Worm (Caenorhabditis elegans): ENCODE measurements around the gene Y51H4A.935.
"Not testable (repeated sequence)": the region's sequence is repeated elsewhere in the genome, so short reads cannot be mapped to it uniquely, and the experiment has no call there.

Y51H4A.935 gene

DNA sequence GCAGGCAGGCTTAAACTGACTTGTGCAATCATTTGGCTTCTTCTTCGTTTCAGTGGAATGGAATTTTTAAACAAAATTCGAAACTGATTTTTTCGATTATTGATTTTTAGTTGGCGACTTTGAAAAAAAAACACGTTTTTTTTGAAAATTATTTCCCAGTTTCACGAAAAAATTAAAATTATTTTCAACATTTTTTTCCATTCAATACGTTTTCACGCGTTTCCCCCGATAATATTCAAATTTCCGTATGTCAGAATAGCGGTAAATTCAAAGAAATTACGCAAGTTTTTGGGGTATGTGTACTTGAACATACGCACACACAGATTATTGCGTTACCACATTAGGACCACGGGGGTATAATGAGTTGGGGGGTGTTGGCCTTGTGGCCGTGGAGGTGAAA lies at the start of gene Y51H4A.935:
Gene Y51H4A.935, minus strand, starts transcription at position 101 of the 400 bp plus-strand sequence.
- TF ChIP-seq ceh-16, dmd-4, lin-39 (tag; optimal IDR thresholded peaks at IDR 0.05): not testable (repeated sequence)

- TF ChIP-seq blmp-1 (tag; optimal IDR thresholded peaks at IDR 0.05; ENCODE audit: insufficient read depth): no peak
- TF ChIP-seq lin-11 (tag; optimal IDR thresholded peaks at IDR 0.05): no peak
- no peak for TF ChIP-seq nhr-6 (tag; optimal IDR thresholded peaks at IDR 0.05)
- no peak for TF ChIP-seq Y55F3AM.14 (GFP tag; optimal IDR thresholded peaks at IDR 0.05)
- TF ChIP-seq zag-1 (tag; optimal IDR thresholded peaks at IDR 0.05): no peak
- no peak for TF ChIP-seq unc-39 (tag; optimal IDR thresholded peaks at IDR 0.05)
- TF ChIP-seq elt-3 (tag; optimal IDR thresholded peaks at IDR 0.05): no peak
- TF ChIP-seq lin-39 (tag; optimal IDR thresholded peaks at IDR 0.05): no peak
- TF ChIP-seq lsy-2 (tag; optimal IDR thresholded peaks at IDR 0.05): no peak
- TF ChIP-seq aly-2 (tag; optimal IDR thresholded peaks at IDR 0.05): no peak
- no peak for TF ChIP-seq sma-9 (GFP tag; optimal IDR thresholded peaks at IDR 0.05)
- no peak for TF ChIP-seq sma-9 (tag; optimal IDR thresholded peaks at IDR 0.05)
- no peak for TF ChIP-seq unc-62 (GFP tag; optimal IDR thresholded peaks at IDR 0.05)
- no peak for TF ChIP-seq ztf-11 (tag; optimal IDR thresholded peaks at IDR 0.05)
- TF ChIP-seq F13H6.1 (tag; optimal IDR thresholded peaks at IDR 0.05): no peak
- TF ChIP-seq egl-27 (tag; optimal IDR thresholded peaks at IDR 0.05): no peak
- no peak for TF ChIP-seq fos-1 (tag; optimal IDR thresholded peaks at IDR 0.05)
- TF ChIP-seq sem-4 (tag; optimal IDR thresholded peaks at IDR 0.05): no peak
- TF ChIP-seq nhr-21 (tag; optimal IDR thresholded peaks at IDR 0.05): no peak
- no peak for TF ChIP-seq dmd-4 (tag; optimal IDR thresholded peaks at IDR 0.05)
Measured at ce11 chrIV:16551457-16551856, 44.4 kb upstream of the Y51H4A.935 start.

- TF ChIP-seq aly-2 (tag; optimal IDR thresholded peaks at IDR 0.05): no peak
Measured at ce11 chrIV:16542649-16543048, 35.6 kb upstream of the Y51H4A.935 start, which contains the start of gene uroc-1. Gene uroc-1, minus strand, starts transcription at chrIV:16542749.

DNA sequence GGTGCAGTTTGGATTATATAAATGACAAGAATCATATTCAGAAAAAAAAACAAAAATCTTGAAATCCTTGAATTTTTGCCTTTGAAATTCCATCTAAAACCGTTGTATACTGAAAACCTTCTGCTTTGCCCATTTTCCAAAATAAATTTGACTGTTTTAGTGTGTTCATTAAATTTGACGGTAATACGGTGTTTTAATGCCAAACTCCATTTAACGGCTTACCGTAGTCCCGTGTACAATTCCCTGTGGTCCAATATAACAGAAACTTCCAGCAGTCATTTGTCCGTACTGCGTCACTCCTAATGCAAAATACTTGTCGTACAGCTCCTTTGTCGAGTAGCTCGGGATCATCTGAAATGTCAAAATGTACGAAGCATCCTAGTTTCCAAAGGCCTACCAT lies 33.5 kb upstream of the Y51H4A.935 start:
- TF ChIP-seq alr-1 (tag; optimal IDR thresholded peaks at IDR 0.05): no peak
- no peak for TF ChIP-seq ztf-11 (tag; optimal IDR thresholded peaks at IDR 0.05)
- TF ChIP-seq nhr-11 (tag; optimal IDR thresholded peaks at IDR 0.05): no peak
- no peak for TF ChIP-seq elt-1 (tag; optimal IDR thresholded peaks at IDR 0.05)
- TF ChIP-seq mbf-1 (tag; optimal IDR thresholded peaks at IDR 0.05): no peak
- no peak for TF ChIP-seq F13H6.1 (tag; optimal IDR thresholded peaks at IDR 0.05)
- TF ChIP-seq lin-39 (tag; optimal IDR thresholded peaks at IDR 0.05): no peak
- TF ChIP-seq ceh-16 (tag; optimal IDR thresholded peaks at IDR 0.05): no peak
- TF ChIP-seq nhr-23 (tag; optimal IDR thresholded peaks at IDR 0.05): no peak
- TF ChIP-seq aly-2 (tag; optimal IDR thresholded peaks at IDR 0.05): no peak
- no peak for TF ChIP-seq crh-2 (tag; optimal IDR thresholded peaks at IDR 0.05)
- TF ChIP-seq nhr-237 (tag; optimal IDR thresholded peaks at IDR 0.05): no peak
- TF ChIP-seq nhr-10 (tag; optimal IDR thresholded peaks at IDR 0.05): no peak
- no peak for TF ChIP-seq R02D3.7 (tag; optimal IDR thresholded peaks at IDR 0.05)
- TF ChIP-seq zag-1 (tag; optimal IDR thresholded peaks at IDR 0.05): no peak
- no peak for TF ChIP-seq blmp-1 (tag; optimal IDR thresholded peaks at IDR 0.05; ENCODE audit: insufficient read depth)
- no peak for TF ChIP-seq sma-3 (GFP tag; optimal IDR thresholded peaks at IDR 0.05)
- no peak for TF ChIP-seq unc-55 (GFP tag; optimal IDR thresholded peaks at IDR 0.05)
- no peak for TF ChIP-seq fos-1 (tag; optimal IDR thresholded peaks at IDR 0.05)

- TF ChIP-seq nhr-11 (tag; optimal IDR thresholded peaks at IDR 0.05) (no peak), mdl-1 (tag; optimal IDR thresholded peaks at IDR 0.05) (no peak), unc-39 (tag; optimal IDR thresholded peaks at IDR 0.05) (no peak), ama-1 (optimal IDR thresholded peaks at IDR 0.05) (no peak), lin-13 (GFP tag; optimal IDR thresholded peaks at IDR 0.05) (no peak), nhr-10 (tag; optimal IDR thresholded peaks at IDR 0.05) (no peak), nhr-21 (tag; optimal IDR thresholded peaks at IDR 0.05) (no peak), ztf-4 (tag; optimal IDR thresholded peaks at IDR 0.05) (no peak), mbf-1 (tag; optimal IDR thresholded peaks at IDR 0.05) (no peak), nhr-129 (tag; optimal IDR thresholded peaks at IDR 0.05) (no peak), ZK546.5 (tag; optimal IDR thresholded peaks at IDR 0.05) (no peak), crh-2 (tag; optimal IDR thresholded peaks at IDR 0.05) (no peak)
Measured at ce11 chrIV:16534900-16535299, 27.9 kb upstream of the Y51H4A.935 start.
